Worm (Caenorhabditis elegans) whole organism, L4/young adult: ENCODE results near the gene fbxa-171.
"Not testable (repeated sequence)": the region's sequence is repeated elsewhere in the genome, so short reads cannot be mapped to it uniquely, and the experiment has no call there.

Experiments used
- W03F9.2 ChIP-seq: fragments of 150-350 bp; optimal IDR thresholded peaks from 2 replicates; lab custom pipeline; 2014; ENCODE audit warnings: missing biosample characterization, missing genetic modification characterization
- dao-5 ChIP-seq: sonication (generic microtip); optimal IDR thresholded peaks from 2 replicates; lab custom pipeline; 2016; ENCODE audit warnings: missing genotype, missing genetic modification characterization, moderate library complexity, missing compliant biosample characterization
- him-1 ChIP-seq: sonication (generic microtip); optimal IDR thresholded peaks from 2 replicates; lab custom pipeline; 2016; ENCODE audit warnings: missing genotype, missing genetic modification reagents, missing genetic modification characterization, missing compliant biosample characterization

fbxa-171 gene

ce11 chrV:17565903-17566302, at the start of gene fbxa-171:
Gene fbxa-171, minus strand, starts transcription at chrV:17566003.
- no peak for TF ChIP-seq him-1 (tag; lab: Kevin White, UChicago)
- no peak for TF ChIP-seq W03F9.2 (tag; lab: Kevin White, UChicago)
- no peak for TF ChIP-seq dao-5

- TF ChIP-seq W03F9.2 (tag; lab: Kevin White, UChicago) (no peak), dao-5 (no peak), him-1 (tag; lab: Kevin White, UChicago) (no peak)
Observed at ce11 chrV:17614251-17614650, 48.4 kb upstream of the fbxa-171 start, which contains the start of gene Y6G8.14. Gene Y6G8.14, minus strand, starts transcription at chrV:17614351.

ce11 chrV:17610503-17610902, 44.7 kb upstream of the fbxa-171 start, which contains the start of gene Y6G8.15:
Gene Y6G8.15, minus strand, starts transcription at chrV:17610603.
- TF ChIP-seq W03F9.2 (tag; lab: Kevin White, UChicago); him-1 (tag; lab: Kevin White, UChicago); dao-5: not testable (repeated sequence)

- TF ChIP-seq dao-5 (no peak), him-1 (tag; lab: Kevin White, UChicago) (no peak), W03F9.2 (tag; lab: Kevin White, UChicago) (no peak)
Observed at ce11 chrV:17607797-17608196, 42.0 kb upstream of the fbxa-171 start, which contains the start of gene srz-91. Gene srz-91, plus strand, starts transcription at chrV:17608097.

ce11 chrV:17606050-17606449, 40.2 kb upstream of the fbxa-171 start, which contains the start of gene Y6G8.16:
Gene Y6G8.16, plus strand, starts transcription at chrV:17606350.
- not testable (repeated sequence) for TF ChIP-seq him-1 (tag; lab: Kevin White, UChicago); dao-5; W03F9.2 (tag; lab: Kevin White, UChicago)

ce11 chrV:17601520-17601919, 35.7 kb upstream of the fbxa-171 start, which contains the start of gene ztf-25:
Gene ztf-25, plus strand, starts transcription at chrV:17601820.
- TF ChIP-seq him-1 (tag; lab: Kevin White, UChicago): no peak

ce11 chrV:17598810-17599209, 33.0 kb upstream of the fbxa-171 start, which contains the start of gene Y6G8.2:
Gene Y6G8.2, minus strand, starts transcription at chrV:17598956.
- TF ChIP-seq him-1 (tag; lab: Kevin White, UChicago): no peak
- TF ChIP-seq dao-5: no peak
- no peak for TF ChIP-seq W03F9.2 (tag; lab: Kevin White, UChicago)

- TF ChIP-seq him-1 (tag; lab: Kevin White, UChicago) (no peak), W03F9.2 (tag; lab: Kevin White, UChicago) (no peak), dao-5 (no peak)
Observed at ce11 chrV:17595691-17596090, 29.9 kb upstream of the fbxa-171 start.

ce11 chrV:17584352-17584843, 18.6 kb upstream of the fbxa-171 start, which contains the start of gene fbxa-133:
Gene fbxa-133, plus strand, starts transcription at chrV:17584793.
- not testable (repeated sequence) for TF ChIP-seq W03F9.2 (tag; lab: Kevin White, UChicago); dao-5; him-1 (tag; lab: Kevin White, UChicago)

ce11 chrV:17580017-17580416, 14.2 kb upstream of the fbxa-171 start:
- no peak for TF ChIP-seq W03F9.2 (tag; lab: Kevin White, UChicago)
- TF ChIP-seq dao-5: no peak
- TF ChIP-seq him-1 (tag; lab: Kevin White, UChicago): no peak

ce11 chrV:17566850-17567249, 1.0 kb upstream of the fbxa-171 start, which contains the start of gene C38D9.2:
Gene C38D9.2, plus strand, starts transcription at chrV:17567150.
- TF ChIP-seq W03F9.2 (tag; lab: Kevin White, UChicago): no peak
- no peak for TF ChIP-seq him-1 (tag; lab: Kevin White, UChicago)
- TF ChIP-seq dao-5: no peak

- TF ChIP-seq W03F9.2 (tag; lab: Kevin White, UChicago) (no peak), him-1 (tag; lab: Kevin White, UChicago) (no peak)
Observed at ce11 chrV:17558946-17559345, 6.9 kb downstream of the fbxa-171 start, which contains the start of gene fbxa-172. Gene fbxa-172, plus strand, starts transcription at chrV:17559246.

ce11 chrV:17558377-17558776, 7.4 kb downstream of the fbxa-171 start, which contains the start of gene fbxa-174:
Gene fbxa-174, minus strand, starts transcription at chrV:17558477.
- TF ChIP-seq dao-5: no peak
- no peak for TF ChIP-seq W03F9.2 (tag; lab: Kevin White, UChicago)

ce11 chrV:17552759-17553158, 13.0 kb downstream of the fbxa-171 start, which contains the start of gene C38D9.8:
Gene C38D9.8, minus strand, starts transcription at chrV:17552859.
- no peak for TF ChIP-seq dao-5
- TF ChIP-seq him-1 (tag; lab: Kevin White, UChicago): no peak
- TF ChIP-seq W03F9.2 (tag; lab: Kevin White, UChicago): no peak
